Fruit fly (Drosophila melanogaster) whole organism, embryonic: Measurements from ENCODE around the gene sick.

ENCODE experiments used
- CG10654 ChIP-seq: fragments of 200-800 bp; sonication (Bioruptor generic); optimal IDR thresholded peaks from 2 replicates; lab custom pipeline; 2016; ENCODE audit warnings: missing biosample characterization, missing genetic modification characterization
- CG12942 ChIP-seq: fragments of 200-800 bp; sonication (Bioruptor generic); optimal IDR thresholded peaks from 3 replicates; lab custom pipeline; 2016; ENCODE audit warnings: missing biosample characterization, missing genetic modification characterization
- CG14667 ChIP-seq: fragments of 200-800 bp; sonication (Bioruptor generic); IDR thresholded peaks from 2 replicates; pipeline ENCODE4 v1.3.6; 2022; ENCODE audit warnings: missing biosample characterization, missing genetic modification characterization
- CG14710 ChIP-seq: fragments of 200-800 bp; sonication (Bioruptor generic); optimal IDR thresholded peaks from 3 replicates; lab custom pipeline; 2019; ENCODE audit warnings: missing biosample characterization, mild to moderate bottlenecking, missing genetic modification characterization, moderate library complexity
- CG15479 ChIP-seq: fragments of 200-800 bp; sonication (Bioruptor generic); optimal IDR thresholded peaks from 3 replicates; lab custom pipeline; 2019; ENCODE audit warnings: missing biosample characterization, mild to moderate bottlenecking, missing genetic modification characterization, moderate library complexity
- CG17385 ChIP-seq: fragments of 200-800 bp; sonication (Bioruptor generic); optimal IDR thresholded peaks from 3 replicates; lab custom pipeline; 2018; ENCODE audit warnings: missing biosample characterization, mild to moderate bottlenecking, missing genetic modification characterization
- CG17568 ChIP-seq: fragments of 200-800 bp; sonication (Bioruptor generic); optimal IDR thresholded peaks from 2 replicates; lab custom pipeline; 2018; ENCODE audit warnings: missing biosample characterization, mild to moderate bottlenecking, missing genetic modification characterization, moderate library complexity
- CG17912 ChIP-seq: fragments of 200-800 bp; sonication (Bioruptor generic); optimal IDR thresholded peaks from 2 replicates; lab custom pipeline; 2018; ENCODE audit warnings: missing biosample characterization, mild to moderate bottlenecking, missing genetic modification characterization
- CG18476 ChIP-seq: fragments of 200-800 bp; sonication (Bioruptor generic); optimal IDR thresholded peaks from 2 replicates; lab custom pipeline; 2016; ENCODE audit warnings: missing biosample characterization, mild to moderate bottlenecking, missing genetic modification characterization
- CG18764 ChIP-seq: fragments of 200-800 bp; sonication (Bioruptor generic); optimal IDR thresholded peaks from 3 replicates; lab custom pipeline; 2016; ENCODE audit warnings: missing biosample characterization, missing genetic modification characterization
- CG30403 ChIP-seq: fragments of 200-800 bp; sonication (Bioruptor generic); optimal IDR thresholded peaks from 3 replicates; lab custom pipeline; 2016; ENCODE audit warnings: missing biosample characterization, missing genetic modification characterization
- CG4404 ChIP-seq: fragments of 200-800 bp; sonication (Bioruptor generic); IDR thresholded peaks from 2 replicates; pipeline ENCODE4 v1.3.6; 2022; ENCODE audit warnings: missing biosample characterization, missing genetic modification characterization
- CG4854 ChIP-seq: fragments of 200-800 bp; sonication (Bioruptor generic); optimal IDR thresholded peaks from 2 replicates; lab custom pipeline; 2016; ENCODE audit warnings: missing biosample characterization, missing genetic modification characterization, inconsistent platforms
- CG5245 ChIP-seq: fragments of 200-800 bp; sonication (Bioruptor generic); optimal IDR thresholded peaks from 3 replicates; lab custom pipeline; 2016; ENCODE audit warnings: missing biosample characterization, missing genetic modification characterization
- CG5953 ChIP-seq: fragments of 200-800 bp; sonication (Bioruptor generic); IDR thresholded peaks from 2 replicates; pipeline ENCODE4 v1.3.6; 2022; ENCODE audit warnings: missing biosample characterization, missing genetic modification characterization
- CG7556 ChIP-seq: fragments of 200-800 bp; sonication (Bioruptor generic); optimal IDR thresholded peaks from 2 replicates; lab custom pipeline; 2017; ENCODE audit warnings: missing biosample characterization, mild to moderate bottlenecking, missing genetic modification characterization
- CG7839 ChIP-seq: fragments of 200-800 bp; sonication (Bioruptor generic); optimal IDR thresholded peaks from 3 replicates; lab custom pipeline; 2018; ENCODE audit warnings: missing biosample characterization, mild to moderate bottlenecking, missing genetic modification characterization, moderate library complexity
- CG8924 ChIP-seq: fragments of 200-800 bp; optimal IDR thresholded peaks from 3 replicates; lab custom pipeline; 2019; ENCODE audit warnings: missing biosample characterization, mild to moderate bottlenecking, missing genetic modification characterization, moderate library complexity
- CG9437 ChIP-seq: fragments of 200-800 bp; sonication (Bioruptor generic); optimal IDR thresholded peaks from 2 replicates; lab custom pipeline; 2018; ENCODE audit warnings: missing biosample characterization, mild to moderate bottlenecking, missing genetic modification characterization
- CrebB ChIP-seq: fragments of 200-800 bp; sonication (Bioruptor generic); optimal IDR thresholded peaks from 3 replicates; lab custom pipeline; 2018; ENCODE audit warnings: missing biosample characterization, mild to moderate bottlenecking, missing genetic modification characterization
- D19B ChIP-seq: fragments of 200-800 bp; sonication (Bioruptor generic); optimal IDR thresholded peaks from 2 replicates; lab custom pipeline; 2017; ENCODE audit warnings: missing biosample characterization, mild to moderate bottlenecking, missing genetic modification characterization
- Dad ChIP-seq: fragments of 200-800 bp; sonication (Bioruptor generic); optimal IDR thresholded peaks from 3 replicates; lab custom pipeline; 2016; ENCODE audit warnings: missing biosample characterization, missing genetic modification characterization
- HLH4C ChIP-seq: fragments of 200-800 bp; sonication (Bioruptor generic); IDR thresholded peaks from 3 replicates; pipeline ENCODE4 v1.3.6; 2022; ENCODE audit warnings: missing biosample characterization, missing genetic modification characterization; ENCODE audit not compliant: partially characterized antibody
- HLH54F ChIP-seq: fragments of 200-800 bp; sonication (Bioruptor generic); optimal IDR thresholded peaks from 3 replicates; lab custom pipeline; 2016; ENCODE audit warnings: missing biosample characterization, missing genetic modification characterization
- Hmx ChIP-seq: fragments of 200-800 bp; sonication (Bioruptor generic); optimal IDR thresholded peaks from 2 replicates; lab custom pipeline; 2016; ENCODE audit warnings: missing biosample characterization, missing genetic modification characterization
- Hr39 ChIP-seq: fragments of >200 bp; optimal IDR thresholded peaks from 2 replicates; lab custom pipeline; 2017
- Lpt ChIP-seq: fragments of >200 bp; optimal IDR thresholded peaks from 2 replicates; lab custom pipeline; 2018; ENCODE audit warnings: missing biosample characterization, missing genetic modification characterization
- Nf-YB ChIP-seq: fragments of 200-800 bp; sonication (Bioruptor generic); optimal IDR thresholded peaks from 3 replicates; lab custom pipeline; 2019; ENCODE audit warnings: missing biosample characterization, mild to moderate bottlenecking, missing genetic modification characterization, moderate library complexity
- ab ChIP-seq: fragments of 200-800 bp; sonication (Bioruptor generic); optimal IDR thresholded peaks from 2 replicates; lab custom pipeline; 2016; ENCODE audit warnings: missing biosample characterization, missing genetic modification characterization
- bab2 ChIP-seq: fragments of 200-800 bp; sonication (Bioruptor generic); optimal IDR thresholded peaks from 2 replicates; lab custom pipeline; 2016; ENCODE audit warnings: missing biosample characterization, missing genetic modification characterization
- bcd ChIP-seq: fragments of 200-800 bp; sonication (Bioruptor generic); optimal IDR thresholded peaks from 2 replicates; lab custom pipeline; 2017; ENCODE audit warnings: missing biosample characterization, mild to moderate bottlenecking, missing genetic modification characterization
- bowl ChIP-seq: fragments of 200-800 bp; sonication (Bioruptor generic); IDR thresholded peaks from 2 replicates; pipeline ENCODE4 v1.3.6; 2022; ENCODE audit warnings: missing biosample characterization, missing genetic modification characterization
- cad ChIP-seq: fragments of >200 bp; optimal IDR thresholded peaks from 2 replicates; lab custom pipeline; 2017; ENCODE audit warnings: missing biosample characterization, missing genetic modification characterization
- dmrt99B ChIP-seq: fragments of 200-800 bp; sonication (Bioruptor generic); optimal IDR thresholded peaks from 2 replicates; lab custom pipeline; 2018; ENCODE audit warnings: missing biosample characterization, mild to moderate bottlenecking, missing genetic modification characterization, moderate library complexity
- en ChIP-seq: fragments of 200-800 bp; sonication (Bioruptor generic); optimal IDR thresholded peaks from 2 replicates; lab custom pipeline; 2016; ENCODE audit warnings: missing biosample characterization, missing genetic modification characterization
- fru ChIP-seq: fragments of >200 bp; optimal IDR thresholded peaks from 2 replicates; lab custom pipeline; 2017
- gfzf ChIP-seq: fragments of 200-800 bp; sonication (Bioruptor generic); optimal IDR thresholded peaks from 2 replicates; lab custom pipeline; 2016; ENCODE audit warnings: missing biosample characterization, mild to moderate bottlenecking, missing genetic modification characterization, moderate library complexity
- grau ChIP-seq: fragments of 200-800 bp; optimal IDR thresholded peaks from 3 replicates; lab custom pipeline; 2019; ENCODE audit warnings: missing biosample characterization, mild to moderate bottlenecking, missing genetic modification characterization, moderate library complexity
- gsb-n ChIP-seq: fragments of 200-800 bp; sonication (Bioruptor generic); optimal IDR thresholded peaks from 3 replicates; lab custom pipeline; 2018; ENCODE audit warnings: missing biosample characterization, mild to moderate bottlenecking, missing genetic modification characterization
- hkb ChIP-seq, 2 experiments: fragments of 200-800 bp in 1 of 2; fragments of >200 bp in 1 of 2; sonication (Bioruptor generic) in 1 of 2; IDR thresholded peaks in 1 of 2; optimal IDR thresholded peaks in 1 of 2; 2 replicates each; pipeline versions ENCODE4 v1.3.6 to Lab custom; 2017 to 2022; ENCODE audit warnings: missing biosample characterization in 1 of 2, missing genetic modification characterization in 1 of 2
- knrl ChIP-seq: fragments of 200-800 bp; sonication (Bioruptor generic); IDR thresholded peaks from 3 replicates; pipeline ENCODE4 v1.3.6; 2022; ENCODE audit warnings: missing biosample characterization, missing genetic modification characterization; ENCODE audit not compliant: partially characterized antibody
- lola ChIP-seq, 3 experiments: fragments of >200 bp in 2 of 3; fragments of 200-800 bp in 1 of 3; sonication (Bioruptor generic) in 1 of 3; optimal IDR thresholded peaks; 2 replicates each; lab custom pipeline; 2017 to 2019; ENCODE audit warnings: missing biosample characterization in 3 of 3, missing genetic modification characterization in 3 of 3, mild to moderate bottlenecking in 1 of 3, moderate library complexity in 1 of 3
- nau ChIP-seq: fragments of 200-800 bp; sonication (Bioruptor generic); optimal IDR thresholded peaks from 3 replicates; lab custom pipeline; 2017; ENCODE audit warnings: missing biosample characterization, mild to moderate bottlenecking, missing genetic modification characterization, missing genetic modification reagents
- pho ChIP-seq: fragments of 200-800 bp; sonication (Bioruptor generic); optimal IDR thresholded peaks from 2 replicates; lab custom pipeline; 2016; ENCODE audit warnings: missing biosample characterization, missing genetic modification characterization
- schlank ChIP-seq: fragments of 200-800 bp; sonication (Bioruptor generic); optimal IDR thresholded peaks from 2 replicates; lab custom pipeline; 2018; ENCODE audit warnings: missing biosample characterization, mild to moderate bottlenecking, missing genetic modification characterization
- sisA ChIP-seq: fragments of 200-800 bp; sonication (Bioruptor generic); IDR thresholded peaks from 2 replicates; pipeline ENCODE4 v1.3.6; 2022; ENCODE audit warnings: missing biosample characterization, missing genetic modification characterization
- slbo ChIP-seq: fragments of 200-800 bp; sonication (Bioruptor generic); IDR thresholded peaks from 2 replicates; pipeline ENCODE4 v1.3.6; 2022; ENCODE audit warnings: missing biosample characterization, missing genetic modification characterization
- sna ChIP-seq: fragments of 200-800 bp; sonication (Bioruptor generic); IDR thresholded peaks from 2 replicates; pipeline ENCODE4 v1.3.6; 2022; ENCODE audit warnings: missing biosample characterization, missing genetic modification characterization; ENCODE audit not compliant: partially characterized antibody
- tin ChIP-seq: fragments of 200-800 bp; sonication (Bioruptor generic); optimal IDR thresholded peaks from 3 replicates; lab custom pipeline; 2016; ENCODE audit warnings: missing biosample characterization, missing genetic modification characterization
- tll ChIP-seq, 2 experiments: fragments of 200-800 bp in 1 of 2; fragments of >200 bp in 1 of 2; sonication (Bioruptor generic) in 1 of 2; optimal IDR thresholded peaks; 2 replicates each; lab custom pipeline; 2017 to 2019; ENCODE audit warnings: missing biosample characterization in 2 of 2, missing genetic modification characterization in 2 of 2, mild to moderate bottlenecking in 1 of 2, moderate library complexity in 1 of 2
- twi ChIP-seq: fragments of 200-800 bp; optimal IDR thresholded peaks from 2 replicates; lab custom pipeline; 2019; ENCODE audit warnings: missing biosample characterization, mild to moderate bottlenecking, missing genetic modification characterization, moderate library complexity
- usp ChIP-seq: fragments of >200 bp; optimal IDR thresholded peaks from 2 replicates; lab custom pipeline; 2017; ENCODE audit warnings: missing biosample characterization, missing genetic modification characterization

Gene sick

dm6 chr2L:19930102-19930501 lies 133.9 kb downstream of the sick start (continued):
- no peak for TF ChIP-seq lola (GFP tag; optimal IDR thresholded peaks at IDR 0.05; lab: Kevin White, UChicago)
- TF ChIP-seq CG17385 (GFP tag; lab: Kevin White, UChicago): peak; percentile 36
- TF ChIP-seq cad: no peak
- TF ChIP-seq grau (tag; lab: Kevin White, UChicago): peak; percentile 58
- TF ChIP-seq twi (tag; lab: Kevin White, UChicago): no peak
- TF ChIP-seq Hmx: no peak
- no peak for TF ChIP-seq usp (GFP tag; lab: Kevin White, UChicago)
- no peak for TF ChIP-seq CG5953 (GFP tag; lab: Robert Waterston, UW)
- peak; percentile 52 for TF ChIP-seq sisA (GFP tag; lab: Robert Waterston, UW)
- TF ChIP-seq bcd (GFP tag; lab: Kevin White, UChicago): peak; percentile 31
- peak; percentile 35 for TF ChIP-seq CG9437
- no peak for TF ChIP-seq ab
- no peak for TF ChIP-seq CG15479
- no peak for TF ChIP-seq HLH4C (GFP tag; lab: Robert Waterston, UW)
- TF ChIP-seq Lpt (GFP tag; lab: Kevin White, UChicago): no peak
- no peak for TF ChIP-seq pho (GFP tag; lab: Kevin White, UChicago)
- peak; percentile 20 for TF ChIP-seq CG10654
- TF ChIP-seq CG14667: no peak
- no peak for TF ChIP-seq bab2
- no peak for TF ChIP-seq gfzf (GFP tag; lab: Kevin White, UChicago)
- TF ChIP-seq hkb (optimal IDR thresholded peaks at IDR 0.05; lab: Kevin White, UChicago): no peak
- peak; percentile 71 for TF ChIP-seq hkb (GFP tag; IDR thresholded peaks at IDR 0.05; lab: Robert Waterston, UW)
- no peak for TF ChIP-seq CG17912 (GFP tag; lab: Kevin White, UChicago)
- no peak for TF ChIP-seq CG4854 (GFP tag; lab: Kevin White, UChicago)
- TF ChIP-seq Hr39: no peak
- TF ChIP-seq Dad (GFP tag; lab: Kevin White, UChicago): no peak
- TF ChIP-seq CG30403 (GFP tag; lab: Kevin White, UChicago): peak; percentile 57
- peak; percentile 7 for TF ChIP-seq CG18764
- TF ChIP-seq HLH54F (GFP tag; lab: Kevin White, UChicago): no peak
- TF ChIP-seq CG18476 (GFP tag; lab: Kevin White, UChicago): no peak
- TF ChIP-seq fru (lab: Kevin White, UChicago): no peak
- no peak for TF ChIP-seq schlank (tag; lab: Kevin White, UChicago)
- no peak for TF ChIP-seq bowl (GFP tag; lab: Robert Waterston, UW)
- peak; percentile 71 for TF ChIP-seq dmrt99B (tag; lab: Kevin White, UChicago)
- no peak for TF ChIP-seq sna
- no peak for TF ChIP-seq knrl (GFP tag; lab: Robert Waterston, UW)
- TF ChIP-seq nau (GFP tag; lab: Kevin White, UChicago): peak; percentile 33
- TF ChIP-seq CG14710: no peak
- TF ChIP-seq Nf-YB: no peak
- TF ChIP-seq CrebB (tag; lab: Kevin White, UChicago): no peak
- peak; percentile 53 for TF ChIP-seq slbo (GFP tag; lab: Robert Waterston, UW)
- TF ChIP-seq D19B: no peak
- TF ChIP-seq CG12942 (GFP tag; lab: Kevin White, UChicago): peak; percentile 4
- no peak for TF ChIP-seq CG4404 (GFP tag; lab: Robert Waterston, UW)
- no peak for TF ChIP-seq en (GFP tag; lab: Kevin White, UChicago)
- TF ChIP-seq CG7556: peak; percentile 65
- TF ChIP-seq CG17568 (GFP tag; lab: Kevin White, UChicago): peak; percentile 22
- TF ChIP-seq tin (GFP tag; lab: Kevin White, UChicago): peak; percentile 19
- no peak for TF ChIP-seq CG5245 (GFP tag; lab: Kevin White, UChicago)
- no peak for TF ChIP-seq tll (GFP tag; optimal IDR thresholded peaks at IDR 0.05; lab: Kevin White, UChicago)
- peak; percentile 63 for TF ChIP-seq CG7839 (tag; lab: Kevin White, UChicago)
- TF ChIP-seq gsb-n (tag; lab: Kevin White, UChicago): no peak
- no peak for TF ChIP-seq CG8924
